Worm (Caenorhabditis elegans): ENCODE measurements around the gene C54E10.10.

Gene C54E10.10

ce11 chrV:18837125-18837524, 34.0 kb upstream of the C54E10.10 start, which contains the start of gene cyp-33D3:
TSS of gene cyp-33D3 (minus strand) at chrV:18837225.
- TF ChIP-seq ceh-2 (tag; optimal IDR thresholded peaks at IDR 0.05) = no peak
- no peak for TF ChIP-seq unc-3 (GFP tag; conservative IDR thresholded peaks at IDR 0.05)
- TF ChIP-seq unc-3 (tag; optimal IDR thresholded peaks at IDR 0.05) = no peak
- TF ChIP-seq pax-1 (tag; optimal IDR thresholded peaks at IDR 0.05) = no peak
- no peak for TF ChIP-seq sdc-2 (tag; optimal IDR thresholded peaks at IDR 0.05)
- TF ChIP-seq hlh-8 (tag; optimal IDR thresholded peaks at IDR 0.05) = no peak
- TF ChIP-seq fax-1 (tag; optimal IDR thresholded peaks at IDR 0.05) = no peak
- no peak for TF ChIP-seq pha-2 (tag; optimal IDR thresholded peaks at IDR 0.05)
- no peak for TF ChIP-seq ahr-1 (tag; optimal IDR thresholded peaks at IDR 0.05)
- TF ChIP-seq tbx-7 (tag; optimal IDR thresholded peaks at IDR 0.05) = no peak
- TF ChIP-seq ceh-9 (tag; optimal IDR thresholded peaks at IDR 0.05) = no peak
- TF ChIP-seq nfya-1 (tag; optimal IDR thresholded peaks at IDR 0.05) = no peak
- TF ChIP-seq C38D4.7 (GFP tag; optimal IDR thresholded peaks at IDR 0.05) = no peak
- TF ChIP-seq npax-4 (tag; optimal IDR thresholded peaks at IDR 0.05) = no peak
- no peak for TF ChIP-seq unc-55 (GFP tag; optimal IDR thresholded peaks at IDR 0.05)
- no peak for TF ChIP-seq dmd-4 (tag; optimal IDR thresholded peaks at IDR 0.05; ENCODE audit: borderline replicate concordance)
- no peak for TF ChIP-seq ceh-14 (tag; optimal IDR thresholded peaks at IDR 0.05)
- no peak for TF ChIP-seq K02D7.2 (tag; optimal IDR thresholded peaks at IDR 0.05)
- TF ChIP-seq che-1 (tag; optimal IDR thresholded peaks at IDR 0.05) = no peak
- TF ChIP-seq T23F11.4 (GFP tag; optimal IDR thresholded peaks at IDR 0.05) = no peak
- TF ChIP-seq ttx-3 (tag; optimal IDR thresholded peaks at IDR 0.05) = no peak

ce11 chrV:18827374-18827773, 24.2 kb upstream of the C54E10.10 start:
- no peak for TF ChIP-seq pat-9 (tag; optimal IDR thresholded peaks at IDR 0.05)
- peak; percentile 2 for TF ChIP-seq pha-2 (tag; optimal IDR thresholded peaks at IDR 0.05)

- TF ChIP-seq lin-11 (tag; optimal IDR thresholded peaks at IDR 0.05) (no peak), ztf-16 (tag; optimal IDR thresholded peaks at IDR 0.05) (no peak), hlh-13 (GFP tag; optimal IDR thresholded peaks at IDR 0.05) (no peak), fax-1 (tag; optimal IDR thresholded peaks at IDR 0.05) (no peak), dmd-4 (tag; optimal IDR thresholded peaks at IDR 0.05; ENCODE audit: borderline replicate concordance) (no peak), ref-2 (tag; optimal IDR thresholded peaks at IDR 0.05) (no peak), elt-2 (tag; optimal IDR thresholded peaks at IDR 0.05) (peak; percentile 97)
Measured at ce11 chrV:18826445-18826844, 23.3 kb upstream of the C54E10.10 start.

- TF ChIP-seq Y22D7AL.16 (tag; optimal IDR thresholded peaks at IDR 0.05) (no peak), pqm-1 (tag; optimal IDR thresholded peaks at IDR 0.05) (no peak), T23F11.4 (GFP tag; optimal IDR thresholded peaks at IDR 0.05) (no peak), unc-42 (tag; optimal IDR thresholded peaks at IDR 0.05) (peak; percentile 46)
Measured at ce11 chrV:18821569-18821968, 18.4 kb upstream of the C54E10.10 start.

ce11 chrV:18819643-18820042, 16.5 kb upstream of the C54E10.10 start, which contains the start of gene ncs-5:
TSS of gene ncs-5 (plus strand) at chrV:18819766.
- no peak for TF ChIP-seq ttx-3 (tag; optimal IDR thresholded peaks at IDR 0.05)
- TF ChIP-seq fkh-10 (GFP tag; optimal IDR thresholded peaks at IDR 0.05) = no peak
- TF ChIP-seq sox-2 (GFP tag; IDR thresholded peaks at IDR 0.05) = no peak
- no peak for TF ChIP-seq unc-86 (tag; optimal IDR thresholded peaks at IDR 0.05)
- no peak for TF ChIP-seq ceh-45 (GFP tag; IDR thresholded peaks at IDR 0.05)
- TF ChIP-seq nhr-232 (tag; optimal IDR thresholded peaks at IDR 0.05) = no peak
- no peak for TF ChIP-seq ztf-16 (tag; optimal IDR thresholded peaks at IDR 0.05)
- no peak for TF ChIP-seq hlh-15 (tag; optimal IDR thresholded peaks at IDR 0.05)

Measured in whole organism, late embryonic.